Worm (Caenorhabditis elegans) whole organism, young adult: ENCODE measurements around the gene fbxa-127.

Source experiments
- B0035.1 ChIP-seq: sonication (generic microtip); optimal IDR thresholded peaks from 2 replicates; lab custom pipeline; 2016; ENCODE audit warnings: missing genetic modification characterization, mild to moderate bottlenecking, missing compliant biosample characterization, missing genotype, missing genetic modification reagents
- B0336.3 ChIP-seq: fragments of 200-800 bp; sonication (Bioruptor generic); IDR thresholded peaks from 2 replicates; pipeline ENCODE4 v1.3.6; 2022; ENCODE audit warnings: missing genetic modification characterization, missing compliant biosample characterization
- C17E4.6 ChIP-seq: fragments of 200-800 bp; sonication (Bioruptor generic); IDR thresholded peaks from 2 replicates; pipeline ENCODE4 v1.3.6; 2022; ENCODE audit warnings: missing genetic modification reagents, missing genetic modification characterization, missing compliant biosample characterization
- F33H1.4 ChIP-seq: fragments of 200-800 bp; sonication (Bioruptor generic); IDR thresholded peaks from 2 replicates; pipeline ENCODE4 v1.3.6; 2022; ENCODE audit warnings: missing genetic modification reagents, missing genetic modification characterization, missing compliant biosample characterization
- F49E8.2 ChIP-seq: sonication (generic microtip); optimal IDR thresholded peaks from 3 replicates; lab custom pipeline; 2017; ENCODE audit warnings: missing genetic modification characterization, mild to moderate bottlenecking, missing compliant biosample characterization, antibody characterized with exemption, moderate library complexity; ENCODE audit not compliant: insufficient read depth
- F57A8.1 ChIP-seq: fragments of 200-800 bp; sonication (Bioruptor generic); optimal IDR thresholded peaks from 2 replicates; lab custom pipeline; 2018; ENCODE audit warnings: mild to moderate bottlenecking, missing genetic modification characterization, moderate library complexity, missing compliant biosample characterization
- T26A5.8 ChIP-seq: sonication (generic microtip); optimal IDR thresholded peaks from 2 replicates; lab custom pipeline; 2016; ENCODE audit warnings: missing genetic modification characterization, missing compliant biosample characterization
- Y56A3A.18 ChIP-seq: fragments of 200-800 bp; sonication (Bioruptor generic); IDR thresholded peaks from 2 replicates; pipeline ENCODE4 v1.3.6; 2022; ENCODE audit warnings: missing genetic modification reagents, missing genetic modification characterization, missing compliant biosample characterization
- ama-1 ChIP-seq, 3 experiments: fragments of 150-350 bp in 1 of 3; sonication (generic microtip) in 2 of 3; optimal IDR thresholded peaks; 2 replicates each; lab custom pipeline; 2014 to 2018; ENCODE audit warnings: missing biosample characterization in 2 of 3, missing genetic modification characterization in 2 of 3, missing genetic modification reagents in 2 of 3
- attf-3 ChIP-seq: fragments of 200-800 bp; sonication (Bioruptor generic); conservative IDR thresholded peaks from 2 replicates; pipeline ENCODE4 v1.3.6; 2022; ENCODE audit warnings: missing genetic modification reagents, missing genetic modification characterization, missing compliant biosample characterization
- ccch-3 ChIP-seq: fragments of 200-800 bp; sonication (Bioruptor generic); optimal IDR thresholded peaks from 2 replicates; lab custom pipeline; 2018; ENCODE audit warnings: mild to moderate bottlenecking, missing genetic modification characterization, missing compliant biosample characterization
- cebp-1 ChIP-seq, 2 experiments: fragments of 200-800 bp in 1 of 2; sonication (Bioruptor generic) in 1 of 2; sonication (generic microtip) in 1 of 2; IDR thresholded peaks in 1 of 2; optimal IDR thresholded peaks in 1 of 2; 2 replicates each; pipeline versions ENCODE4 v1.3.6 to Lab custom; 2017 to 2022; ENCODE audit warnings: missing compliant biosample characterization in 2 of 2, missing genetic modification characterization in 2 of 2, mild to moderate bottlenecking in 1 of 2, missing genetic modification reagents in 1 of 2, moderate library complexity in 1 of 2
- ceh-58 ChIP-seq: fragments of 200-800 bp; sonication (Bioruptor generic); IDR thresholded peaks from 2 replicates; pipeline ENCODE4 v1.3.6; 2022; ENCODE audit warnings: missing genetic modification characterization, missing compliant biosample characterization
- die-1 ChIP-seq: sonication (generic microtip); optimal IDR thresholded peaks from 2 replicates; lab custom pipeline; 2016; ENCODE audit warnings: missing genotype, mild to moderate bottlenecking, missing genetic modification characterization, missing compliant biosample characterization
- dox-1 ChIP-seq: fragments of 200-800 bp; sonication (Bioruptor generic); IDR thresholded peaks from 2 replicates; pipeline ENCODE4 v1.3.6; 2022; ENCODE audit warnings: missing genetic modification reagents, missing genetic modification characterization, missing compliant biosample characterization
- egl-44 ChIP-seq: fragments of 200-800 bp; sonication (Bioruptor generic); IDR thresholded peaks from 2 replicates; pipeline ENCODE4 v1.3.6; 2022; ENCODE audit warnings: missing genetic modification reagents, missing genetic modification characterization, missing compliant biosample characterization
- egrh-3 ChIP-seq: fragments of 200-800 bp; sonication (Bioruptor generic); IDR thresholded peaks from 2 replicates; pipeline ENCODE4 v1.3.6; 2022; ENCODE audit warnings: missing genetic modification reagents, missing genetic modification characterization, missing compliant biosample characterization
- him-1 ChIP-seq: sonication (generic microtip); optimal IDR thresholded peaks from 2 replicates; lab custom pipeline; 2016; ENCODE audit warnings: missing genotype, missing genetic modification reagents, missing genetic modification characterization, missing compliant biosample characterization
- hlh-26 ChIP-seq: fragments of 200-800 bp; sonication (Bioruptor generic); conservative IDR thresholded peaks from 2 replicates; pipeline ENCODE4 v1.3.6; 2022; ENCODE audit warnings: missing genetic modification reagents, missing genetic modification characterization, missing compliant biosample characterization
- hsf-1 ChIP-seq: fragments of 200-800 bp; sonication (Bioruptor generic); IDR thresholded peaks from 2 replicates; pipeline ENCODE4 v1.3.6; 2022; ENCODE audit warnings: missing genetic modification reagents, missing genetic modification characterization, missing compliant biosample characterization
- lin-26 ChIP-seq: fragments of 200-800 bp; sonication (Bioruptor generic); IDR thresholded peaks from 2 replicates; pipeline ENCODE4 v1.3.6; 2022; ENCODE audit warnings: missing genetic modification reagents, missing genetic modification characterization, missing compliant biosample characterization
- lin-35 ChIP-seq, 3 experiments: fragments of 150-350 bp in 2 of 3; sonication (generic microtip) in 1 of 3; optimal IDR thresholded peaks; 2 replicates each; lab custom pipeline; 2014 to 2018; ENCODE audit warnings: missing biosample characterization in 3 of 3, missing genetic modification characterization in 3 of 3, missing genetic modification reagents in 3 of 3
- lir-1 ChIP-seq: fragments of 200-800 bp; sonication (Bioruptor generic); conservative IDR thresholded peaks from 2 replicates; pipeline ENCODE4 v1.3.6; 2022; ENCODE audit warnings: missing genetic modification reagents, missing genetic modification characterization, missing compliant biosample characterization
- madf-8 ChIP-seq: fragments of 200-800 bp; sonication (Bioruptor generic); conservative IDR thresholded peaks from 2 replicates; pipeline ENCODE4 v1.3.6; 2022; ENCODE audit warnings: missing genetic modification reagents, missing genetic modification characterization, missing compliant biosample characterization
- mel-28 ChIP-seq: sonication (generic microtip); optimal IDR thresholded peaks from 2 replicates; lab custom pipeline; 2016; ENCODE audit warnings: borderline replicate concordance, mild to moderate bottlenecking, missing genetic modification characterization, missing compliant biosample characterization
- mxl-1 ChIP-seq: sonication (generic microtip); optimal IDR thresholded peaks from 2 replicates; lab custom pipeline; 2016; ENCODE audit warnings: missing genetic modification characterization, missing compliant biosample characterization
- nhr-179 ChIP-seq: sonication (generic microtip); optimal IDR thresholded peaks from 2 replicates; lab custom pipeline; 2016; ENCODE audit warnings: mild to moderate bottlenecking, missing genetic modification characterization, missing compliant biosample characterization
- rcor-1 ChIP-seq: fragments of 200-800 bp; sonication (Bioruptor generic); IDR thresholded peaks from 2 replicates; pipeline ENCODE4 v1.3.6; 2022; ENCODE audit warnings: missing genetic modification reagents, missing genetic modification characterization, missing compliant biosample characterization
- repo-1 ChIP-seq: sonication (generic microtip); optimal IDR thresholded peaks from 2 replicates; lab custom pipeline; 2017; ENCODE audit warnings: mild to moderate bottlenecking, missing genetic modification characterization, missing compliant biosample characterization
- sea-2 ChIP-seq: fragments of 200-800 bp; sonication (Bioruptor generic); IDR thresholded peaks from 2 replicates; pipeline ENCODE4 v1.3.6; 2022; ENCODE audit warnings: missing genetic modification characterization, missing compliant biosample characterization
- somi-1 ChIP-seq: fragments of 200-800 bp; sonication (Bioruptor generic); optimal IDR thresholded peaks from 2 replicates; lab custom pipeline; 2018; ENCODE audit warnings: mild to moderate bottlenecking, missing genetic modification characterization, missing compliant biosample characterization
- tbp1 ChIP-seq: fragments of 200-800 bp; sonication (Bioruptor generic); optimal IDR thresholded peaks from 2 replicates; lab custom pipeline; 2018; ENCODE audit warnings: mild to moderate bottlenecking, missing genetic modification characterization, missing compliant biosample characterization
- tbx-9 ChIP-seq: sonication (generic microtip); optimal IDR thresholded peaks from 2 replicates; lab custom pipeline; 2016; ENCODE audit warnings: borderline replicate concordance, missing genetic modification characterization, inconsistent platforms, missing compliant biosample characterization
- tlf-1 ChIP-seq: fragments of 200-800 bp; sonication (Bioruptor generic); optimal IDR thresholded peaks from 2 replicates; lab custom pipeline; 2018; ENCODE audit warnings: mild to moderate bottlenecking, missing genetic modification characterization, missing compliant biosample characterization
- unc-130 ChIP-seq: sonication (generic microtip); optimal IDR thresholded peaks from 2 replicates; lab custom pipeline; 2016; ENCODE audit warnings: missing genetic modification reagents, missing genetic modification characterization, missing compliant biosample characterization
- zfh-2 ChIP-seq: fragments of 200-800 bp; sonication (Bioruptor generic); conservative IDR thresholded peaks from 2 replicates; pipeline ENCODE4 v1.3.6; 2022; ENCODE audit warnings: missing genetic modification reagents, missing genetic modification characterization, missing compliant biosample characterization
- zim-3 ChIP-seq: sonication (generic microtip); optimal IDR thresholded peaks from 2 replicates; lab custom pipeline; 2017; ENCODE audit warnings: mild to moderate bottlenecking, missing genetic modification characterization, moderate library complexity, missing compliant biosample characterization
- ztf-3 ChIP-seq: fragments of 200-800 bp; sonication (Bioruptor generic); optimal IDR thresholded peaks from 2 replicates; lab custom pipeline; 2018; ENCODE audit warnings: mild to moderate bottlenecking, missing genetic modification characterization, missing compliant biosample characterization

fbxa-127 gene

DNA sequence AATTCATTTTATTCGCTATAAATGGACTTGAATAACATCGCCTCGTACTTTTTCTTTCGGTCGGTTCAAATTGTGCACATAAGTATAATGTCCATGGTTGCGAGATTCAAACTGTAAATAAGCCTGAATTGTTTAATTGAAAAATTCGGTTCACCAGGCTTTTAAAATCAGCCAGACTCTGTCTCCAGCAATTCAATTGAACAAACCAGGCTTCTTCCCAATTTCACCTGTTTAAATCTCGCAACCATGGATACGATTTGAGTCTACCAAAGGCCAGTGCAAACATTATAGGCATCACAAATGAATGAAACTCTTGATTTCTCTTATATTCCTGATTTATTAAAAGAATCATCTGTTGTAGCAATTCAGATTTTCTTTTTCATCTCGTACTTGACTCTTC is 3.1 kb downstream of the fbxa-127 start, which contains the start of gene srz-100:
Gene srz-100 (plus strand): TSS at position 301 of the 400 bp plus-strand sequence.
- TF ChIP-seq C17E4.6 (GFP tag; lab: Robert Waterston, UW) = no peak
- no peak for TF ChIP-seq egl-44 (GFP tag; lab: Robert Waterston, UW)
- TF ChIP-seq egrh-3 (GFP tag; lab: Robert Waterston, UW) = no peak
- no peak for TF ChIP-seq Y56A3A.18
- no peak for TF ChIP-seq madf-8 (GFP tag; lab: Robert Waterston, UW)
- TF ChIP-seq B0336.3 (GFP tag; lab: Robert Waterston, UW) = no peak
- TF ChIP-seq ccch-3 (GFP tag; lab: Kevin White, UChicago) = no peak
- TF ChIP-seq die-1 (tag; lab: Kevin White, UChicago) = no peak
- no peak for TF ChIP-seq him-1 (tag; lab: Kevin White, UChicago)
- TF ChIP-seq lir-1 (GFP tag; lab: Robert Waterston, UW) = no peak
- no peak for TF ChIP-seq sea-2
- TF ChIP-seq hlh-26 (GFP tag; lab: Robert Waterston, UW) = no peak
- no peak for TF ChIP-seq mxl-1 (tag; lab: Kevin White, UChicago)
- TF ChIP-seq unc-130 (GFP tag; lab: Kevin White, UChicago) = no peak
- TF ChIP-seq F49E8.2 (tag; lab: Kevin White, UChicago) = no peak
- TF ChIP-seq nhr-179 (tag; lab: Kevin White, UChicago) = no peak
- no peak for TF ChIP-seq tlf-1 (GFP tag; lab: Kevin White, UChicago)
- TF ChIP-seq B0035.1 = no peak
- no peak for TF ChIP-seq ztf-3 (GFP tag; lab: Kevin White, UChicago)
- no peak for TF ChIP-seq cebp-1 (GFP tag; IDR thresholded peaks at IDR 0.05; lab: Robert Waterston, UW)
- TF ChIP-seq cebp-1 (tag; optimal IDR thresholded peaks at IDR 0.05; lab: Kevin White, UChicago) = no peak

DNA sequence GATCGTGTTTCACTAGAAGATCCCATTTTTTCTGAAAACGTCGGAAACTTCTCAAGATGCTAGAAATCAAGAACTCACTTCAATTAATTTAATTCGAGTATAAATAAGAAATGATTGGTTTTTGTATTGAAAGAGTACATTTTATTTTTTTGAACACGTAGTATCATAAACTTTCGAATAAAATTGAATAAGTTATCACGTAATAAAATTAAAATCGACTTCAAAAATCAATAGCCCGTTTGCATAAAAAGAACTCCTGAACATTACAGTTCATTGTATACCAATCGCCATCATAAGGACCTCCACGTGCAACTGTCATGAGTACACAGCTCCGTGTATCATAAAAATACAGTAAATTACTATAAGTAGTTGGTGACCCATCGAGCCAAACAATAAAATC is 5.2 kb downstream of the fbxa-127 start, which contains the start of gene T25E12.16:
Gene T25E12.16 (minus strand): TSS at position 101 of the 400 bp plus-strand sequence.
- TF ChIP-seq madf-8 (GFP tag; lab: Robert Waterston, UW) (no peak), lin-26 (GFP tag; lab: Robert Waterston, UW) (no peak), hlh-26 (GFP tag; lab: Robert Waterston, UW) (no peak), hsf-1 (no peak), B0035.1 (no peak), F33H1.4 (GFP tag; lab: Robert Waterston, UW) (no peak), ceh-58 (GFP tag; lab: Robert Waterston, UW) (no peak), tbx-9 (tag; lab: Kevin White, UChicago) (no peak), somi-1 (no peak), dox-1 (GFP tag; lab: Robert Waterston, UW) (no peak), tbp1 (GFP tag; lab: Kevin White, UChicago) (no peak), zfh-2 (GFP tag; lab: Robert Waterston, UW) (no peak), repo-1 (no peak), T26A5.8 (no peak), lir-1 (GFP tag; lab: Robert Waterston, UW) (no peak), attf-3 (no peak), lin-35 (GFP tag; optimal IDR thresholded peaks at IDR 0.05; lab: Kevin White, UChicago) (no peak)

DNA sequence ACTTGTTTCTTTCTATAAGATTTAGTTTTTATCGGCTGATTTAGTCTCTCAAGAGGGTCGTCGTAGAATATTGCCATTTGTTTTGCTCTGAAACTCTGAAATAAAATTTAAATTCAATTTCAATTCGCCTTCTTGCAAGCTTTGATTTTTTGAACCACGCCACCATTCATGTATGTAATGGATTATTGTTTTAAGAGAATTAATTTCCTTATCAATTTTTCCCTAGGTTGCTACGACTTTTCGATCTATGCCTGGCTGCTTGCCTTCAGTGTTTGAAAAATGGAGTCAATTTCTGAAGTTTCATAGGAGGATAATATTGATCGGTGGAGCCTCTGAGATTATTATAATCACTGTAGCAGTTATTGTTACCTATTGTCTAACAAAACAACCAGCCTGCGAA is 7.0 kb downstream of the fbxa-127 start, which contains the start of the genes clec-38 and clec-34:
Gene clec-38 (minus strand): TSS at position 101 of the 400 bp plus-strand sequence.
Gene clec-34 (plus strand): TSS at position 248 of the 400 bp plus-strand sequence.
- no peak for TF ChIP-seq him-1 (tag; lab: Kevin White, UChicago)
- TF ChIP-seq T26A5.8 = no peak
- no peak for TF ChIP-seq rcor-1
- no peak for TF ChIP-seq F57A8.1 (GFP tag; lab: Kevin White, UChicago)
- TF ChIP-seq zim-3 (tag; lab: Kevin White, UChicago) = no peak
- no peak for TF ChIP-seq sea-2
- no peak for TF ChIP-seq mel-28
- TF ChIP-seq ama-1 (optimal IDR thresholded peaks at IDR 0.05; lab: Kevin White, UChicago) = no peak
- no peak for TF ChIP-seq ama-1 (GFP tag; optimal IDR thresholded peaks at IDR 0.05; lab: Kevin White, UChicago)
- TF ChIP-seq ceh-58 (GFP tag; lab: Robert Waterston, UW) = no peak
